Fruit fly (Drosophila melanogaster) whole organism, embryonic: ENCODE data around the gene CG10431.

Experiments used
- CG10654 ChIP-seq: fragments of 200-800 bp; sonication (Bioruptor generic); optimal IDR thresholded peaks from 2 replicates; lab custom pipeline; 2016; ENCODE audit warnings: missing biosample characterization, missing genetic modification characterization
- CG11504 ChIP-seq: fragments of 200-800 bp; sonication (Bioruptor generic); optimal IDR thresholded peaks from 3 replicates; lab custom pipeline; 2019; ENCODE audit warnings: missing biosample characterization, mild to moderate bottlenecking, missing genetic modification characterization, moderate library complexity
- CG14014 ChIP-seq: fragments of 200-800 bp; sonication (Bioruptor generic); IDR thresholded peaks from 2 replicates; pipeline ENCODE4 v1.3.6; 2022; ENCODE audit warnings: missing biosample characterization, missing genetic modification characterization
- CG14860 ChIP-seq: fragments of 200-800 bp; sonication (Bioruptor generic); IDR thresholded peaks from 3 replicates; pipeline ENCODE4 v1.3.6; 2022; ENCODE audit warnings: missing biosample characterization, missing genetic modification characterization; ENCODE audit not compliant: partially characterized antibody
- CG15073 ChIP-seq: fragments of 200-800 bp; sonication (Bioruptor generic); optimal IDR thresholded peaks from 2 replicates; lab custom pipeline; 2016; ENCODE audit warnings: missing biosample characterization, missing genetic modification characterization
- CG16813 ChIP-seq: fragments of 200-800 bp; sonication (Bioruptor generic); IDR thresholded peaks from 3 replicates; pipeline ENCODE4 v1.3.6; 2022; ENCODE audit warnings: missing biosample characterization, missing genetic modification characterization; ENCODE audit not compliant: partially characterized antibody
- CG17802 ChIP-seq: fragments of 200-800 bp; sonication (Bioruptor generic); optimal IDR thresholded peaks from 2 replicates; lab custom pipeline; 2018; ENCODE audit warnings: missing biosample characterization, mild to moderate bottlenecking, missing genetic modification characterization, moderate library complexity
- CG1832 ChIP-seq: fragments of 200-800 bp; sonication (Bioruptor generic); optimal IDR thresholded peaks from 2 replicates; lab custom pipeline; 2017; ENCODE audit warnings: missing biosample characterization, mild to moderate bottlenecking, missing genetic modification characterization, inconsistent platforms
- CG18619 ChIP-seq: fragments of 200-800 bp; sonication (Bioruptor generic); optimal IDR thresholded peaks from 3 replicates; lab custom pipeline; 2017; ENCODE audit warnings: missing biosample characterization, mild to moderate bottlenecking, missing genetic modification characterization
- CG31224 ChIP-seq: fragments of 200-800 bp; sonication (Bioruptor generic); IDR thresholded peaks from 2 replicates; pipeline ENCODE4 v1.3.6; 2022; ENCODE audit warnings: missing biosample characterization, missing genetic modification characterization
- CG3407 ChIP-seq: fragments of 200-800 bp; sonication (Bioruptor generic); optimal IDR thresholded peaks from 2 replicates; lab custom pipeline; 2018; ENCODE audit warnings: missing biosample characterization, mild to moderate bottlenecking, missing genetic modification characterization
- CG34422 ChIP-seq: fragments of 200-800 bp; sonication (Bioruptor generic); IDR thresholded peaks from 3 replicates; pipeline ENCODE4 v1.3.6; 2022; ENCODE audit warnings: missing biosample characterization, missing genetic modification characterization
- CG3838 ChIP-seq: fragments of 200-800 bp; sonication (Bioruptor generic); optimal IDR thresholded peaks from 3 replicates; lab custom pipeline; 2016; ENCODE audit warnings: missing biosample characterization, missing genetic modification characterization
- CG4854 ChIP-seq: fragments of 200-800 bp; sonication (Bioruptor generic); optimal IDR thresholded peaks from 2 replicates; lab custom pipeline; 2016; ENCODE audit warnings: missing biosample characterization, missing genetic modification characterization, inconsistent platforms
- CG6689 ChIP-seq: fragments of 200-800 bp; sonication (Bioruptor generic); IDR thresholded peaks from 2 replicates; pipeline ENCODE4 v1.3.6; 2022; ENCODE audit warnings: missing biosample characterization, missing genetic modification characterization
- CG9609 ChIP-seq: fragments of 200-800 bp; sonication (Bioruptor generic); optimal IDR thresholded peaks from 3 replicates; lab custom pipeline; 2016; ENCODE audit warnings: missing biosample characterization, missing genetic modification characterization
- D ChIP-seq, 2 experiments: fragments of 200-800 bp in 1 of 2; fragments of >200 bp in 1 of 2; sonication (Bioruptor generic) in 1 of 2; optimal IDR thresholded peaks; 2 replicates in 1 of 2; 3 replicates in 1 of 2; lab custom pipeline; 2017; ENCODE audit warnings: mild to moderate bottlenecking in 1 of 2, missing biosample characterization in 1 of 2, missing genetic modification characterization in 1 of 2, missing genetic modification reagents in 1 of 2
- D19B ChIP-seq: fragments of 200-800 bp; sonication (Bioruptor generic); optimal IDR thresholded peaks from 2 replicates; lab custom pipeline; 2017; ENCODE audit warnings: missing biosample characterization, mild to moderate bottlenecking, missing genetic modification characterization
- Doc3 ChIP-seq: fragments of 200-800 bp; sonication (Bioruptor generic); IDR thresholded peaks from 3 replicates; pipeline ENCODE4 v1.3.6; 2022; ENCODE audit warnings: missing biosample characterization, missing genetic modification characterization; ENCODE audit not compliant: partially characterized antibody
- Drgx ChIP-seq: fragments of 200-800 bp; sonication (Bioruptor generic); IDR thresholded peaks from 2 replicates; pipeline ENCODE4 v1.3.6; 2022; ENCODE audit warnings: missing biosample characterization, missing genetic modification characterization
- Fer3 ChIP-seq: fragments of 200-800 bp; sonication (Bioruptor generic); optimal IDR thresholded peaks from 2 replicates; lab custom pipeline; 2018; ENCODE audit warnings: missing biosample characterization, mild to moderate bottlenecking, missing genetic modification characterization, moderate library complexity
- HLH3B ChIP-seq: fragments of 200-800 bp; sonication (Bioruptor generic); IDR thresholded peaks from 2 replicates; pipeline ENCODE4 v1.3.6; 2022; ENCODE audit warnings: missing biosample characterization, missing genetic modification characterization
- HLH4C ChIP-seq: fragments of 200-800 bp; sonication (Bioruptor generic); IDR thresholded peaks from 3 replicates; pipeline ENCODE4 v1.3.6; 2022; ENCODE audit warnings: missing biosample characterization, missing genetic modification characterization; ENCODE audit not compliant: partially characterized antibody
- Lhr ChIP-seq: fragments of 200-800 bp; sonication (Bioruptor generic); optimal IDR thresholded peaks from 3 replicates; lab custom pipeline; 2017; ENCODE audit warnings: mild to moderate bottlenecking, missing biosample characterization, missing genetic modification reagents, missing genetic modification characterization
- MBD-R2 ChIP-seq: fragments of 200-800 bp; sonication (Bioruptor generic); IDR thresholded peaks from 2 replicates; pipeline ENCODE4 v1.3.6; 2022; ENCODE audit warnings: missing biosample characterization, missing genetic modification characterization
- Med ChIP-seq: fragments of 200-800 bp; sonication (Bioruptor generic); peaks from one replicate; lab custom pipeline; 2016; ENCODE audit warnings: missing biosample characterization, missing genetic modification characterization, mild to moderate bottlenecking, inconsistent platforms, moderate library complexity
- NFAT ChIP-seq: fragments of 200-800 bp; sonication (Bioruptor generic); IDR thresholded peaks from 2 replicates; pipeline ENCODE4 v1.3.6; 2022; ENCODE audit warnings: missing biosample characterization, missing genetic modification characterization
- NK7.1 ChIP-seq: fragments of 200-800 bp; sonication (Bioruptor generic); optimal IDR thresholded peaks from 3 replicates; lab custom pipeline; 2016; ENCODE audit warnings: missing biosample characterization, missing genetic modification characterization
- Scr ChIP-seq: fragments of 200-800 bp; sonication (Bioruptor generic); IDR thresholded peaks from 2 replicates; pipeline ENCODE4 v1.3.6; 2022; ENCODE audit warnings: missing biosample characterization, missing genetic modification characterization; ENCODE audit not compliant: partially characterized antibody
- Sin3A ChIP-seq: fragments of >200 bp; optimal IDR thresholded peaks from 2 replicates; lab custom pipeline; 2018
- Stat92E ChIP-seq, 3 experiments: fragments of >200 bp in 2 of 3; fragments of 200-800 bp in 1 of 3; sonication (Bioruptor generic) in 1 of 3; optimal IDR thresholded peaks; 2 replicates each; lab custom pipeline; 2017 to 2019; ENCODE audit warnings: missing biosample characterization in 3 of 3, missing genetic modification characterization in 3 of 3, mild to moderate bottlenecking in 1 of 3, moderate library complexity in 1 of 3
- az2 ChIP-seq: fragments of 200-800 bp; sonication (Bioruptor generic); optimal IDR thresholded peaks from 3 replicates; lab custom pipeline; 2016; ENCODE audit warnings: missing biosample characterization, missing genetic modification characterization
- bab2 ChIP-seq: fragments of 200-800 bp; sonication (Bioruptor generic); optimal IDR thresholded peaks from 2 replicates; lab custom pipeline; 2016; ENCODE audit warnings: missing biosample characterization, missing genetic modification characterization
- cato ChIP-seq: fragments of 200-800 bp; sonication (Bioruptor generic); optimal IDR thresholded peaks from 2 replicates; lab custom pipeline; 2016; ENCODE audit warnings: missing biosample characterization, missing genetic modification characterization, borderline replicate concordance
- chinmo ChIP-seq: fragments of 200-800 bp; sonication (Bioruptor generic); IDR thresholded peaks from 4 replicates; pipeline ENCODE4 v1.3.6; 2022; ENCODE audit warnings: missing biosample characterization, missing genetic modification characterization; ENCODE audit not compliant: partially characterized antibody
- chn ChIP-seq: fragments of 200-800 bp; sonication (Bioruptor generic); optimal IDR thresholded peaks from 2 replicates; lab custom pipeline; 2016; ENCODE audit warnings: missing biosample characterization, missing genetic modification characterization
- crol ChIP-seq: fragments of 200-800 bp; sonication (Bioruptor generic); IDR thresholded peaks from 2 replicates; pipeline ENCODE4 v1.3.6; 2022; ENCODE audit warnings: missing biosample characterization, missing genetic modification characterization
- dati ChIP-seq: fragments of 200-800 bp; sonication (Bioruptor generic); IDR thresholded peaks from 2 replicates; pipeline ENCODE4 v1.3.6; 2022; ENCODE audit warnings: missing biosample characterization, missing genetic modification characterization
- fu2 ChIP-seq: fragments of 200-800 bp; sonication (Bioruptor generic); optimal IDR thresholded peaks from 2 replicates; lab custom pipeline; 2016; ENCODE audit warnings: missing biosample characterization, missing genetic modification characterization
- gce ChIP-seq: fragments of 200-800 bp; sonication (Bioruptor generic); IDR thresholded peaks from 3 replicates; pipeline ENCODE4 v1.3.6; 2022; ENCODE audit warnings: missing biosample characterization, missing genetic modification characterization
- inv ChIP-seq: fragments of 200-800 bp; sonication (Bioruptor generic); IDR thresholded peaks from 2 replicates; pipeline ENCODE4 v1.3.6; 2022; ENCODE audit warnings: missing biosample characterization, missing genetic modification characterization; ENCODE audit not compliant: partially characterized antibody
- lab ChIP-seq: fragments of 200-800 bp; sonication (Bioruptor generic); optimal IDR thresholded peaks from 3 replicates; lab custom pipeline; 2017; ENCODE audit warnings: missing biosample characterization, missing genetic modification characterization, mild to moderate bottlenecking, moderate library complexity, missing genetic modification reagents
- lilli ChIP-seq: fragments of 200-800 bp; sonication (Bioruptor generic); optimal IDR thresholded peaks from 3 replicates; lab custom pipeline; 2016; ENCODE audit warnings: missing biosample characterization, missing genetic modification characterization
- pfk ChIP-seq: fragments of 200-800 bp; sonication (Bioruptor generic); optimal IDR thresholded peaks from 2 replicates; lab custom pipeline; 2018; ENCODE audit warnings: missing biosample characterization, mild to moderate bottlenecking, missing genetic modification characterization, moderate library complexity
- repo ChIP-seq: fragments of 200-800 bp; sonication (Bioruptor generic); optimal IDR thresholded peaks from 2 replicates; lab custom pipeline; 2016; ENCODE audit warnings: missing biosample characterization, missing genetic modification characterization
- slbo ChIP-seq: fragments of 200-800 bp; sonication (Bioruptor generic); IDR thresholded peaks from 2 replicates; pipeline ENCODE4 v1.3.6; 2022; ENCODE audit warnings: missing biosample characterization, missing genetic modification characterization
- stwl ChIP-seq: fragments of 200-800 bp; sonication (Bioruptor generic); optimal IDR thresholded peaks from 3 replicates; lab custom pipeline; 2018; ENCODE audit warnings: missing biosample characterization, mild to moderate bottlenecking, missing genetic modification characterization, moderate library complexity
- unc-4 ChIP-seq: fragments of 200-800 bp; sonication (Bioruptor generic); IDR thresholded peaks from 2 replicates; pipeline ENCODE4 v1.3.6; 2022; ENCODE audit warnings: missing biosample characterization, missing genetic modification characterization; ENCODE audit not compliant: partially characterized antibody
- unpg ChIP-seq: fragments of 200-800 bp; sonication (Bioruptor generic); optimal IDR thresholded peaks from 3 replicates; lab custom pipeline; 2018; ENCODE audit warnings: missing biosample characterization, mild to moderate bottlenecking, missing genetic modification characterization, moderate library complexity

The CG10431 gene

dm6 chr2L:18947515-18947998, 27.0 kb upstream of the CG10431 start (continued):
- peak; percentile 65 for TF ChIP-seq Lhr (GFP tag; lab: Kevin White, UChicago)
- no peak for TF ChIP-seq repo
- TF ChIP-seq Fer3 (tag; lab: Kevin White, UChicago): no peak
- TF ChIP-seq CG3838 (GFP tag; lab: Kevin White, UChicago): peak; percentile 92
- TF ChIP-seq CG34422 (GFP tag; lab: Robert Waterston, UW): no peak
- TF ChIP-seq unc-4 (GFP tag; lab: Robert Waterston, UW): 0 out of 2 replicates have a peak, but pooled peaks have one; percentile 22
- TF ChIP-seq CG10654: no peak
- peak; percentile 37 for TF ChIP-seq Scr (GFP tag; lab: Robert Waterston, UW)
- no peak for TF ChIP-seq CG15073
- TF ChIP-seq NK7.1 (GFP tag; lab: Kevin White, UChicago): no peak
- no peak for TF ChIP-seq fu2 (GFP tag; lab: Kevin White, UChicago)
- no peak for TF ChIP-seq unpg
- TF ChIP-seq CG3407 (GFP tag; lab: Kevin White, UChicago): no peak
- TF ChIP-seq Sin3A: no peak
- TF ChIP-seq CG1832: peak; percentile 95
- TF ChIP-seq CG6689: no peak
- TF ChIP-seq Stat92E (GFP tag; optimal IDR thresholded peaks at IDR 0.05; lab: Kevin White, UChicago): peak in 1 of 3 experiments; percentile 46
- no peak for TF ChIP-seq bab2
- TF ChIP-seq CG14014 (GFP tag; lab: Robert Waterston, UW): no peak
- no peak for TF ChIP-seq CG17802
- no peak for TF ChIP-seq D19B (GFP tag; lab: Kevin White, UChicago)
- TF ChIP-seq CG18619 (GFP tag; lab: Kevin White, UChicago): no peak
- TF ChIP-seq CG9609 (GFP tag; lab: Kevin White, UChicago): no peak
- 0 out of 2 replicates have a peak, but pooled peaks have one; percentile 47 for TF ChIP-seq crol
- TF ChIP-seq Drgx (GFP tag; lab: Robert Waterston, UW): no peak
- TF ChIP-seq lilli (GFP tag; lab: Kevin White, UChicago): no peak
- peak; percentile 95 for TF ChIP-seq pfk (GFP tag; lab: Kevin White, UChicago)
- TF ChIP-seq CG4854: no peak
- peak; percentile 3 for TF ChIP-seq stwl (tag; lab: Kevin White, UChicago)
- TF ChIP-seq lab (GFP tag; lab: Kevin White, UChicago): no peak
- peak; percentile 37 for TF ChIP-seq chn
- TF ChIP-seq slbo: no peak; the same call in 1 of the 2 replicates
- no peak for TF ChIP-seq HLH3B (GFP tag; lab: Robert Waterston, UW)
- TF ChIP-seq inv (GFP tag; lab: Robert Waterston, UW): peak; percentile 34; the same call in 1 of the 2 replicates
- TF ChIP-seq dati: no peak
- TF ChIP-seq CG14860: peak; percentile 29; the same call in 1 of the 3 replicates
- TF ChIP-seq Med (GFP tag; lab: Kevin White, UChicago): peak; percentile 37
- TF ChIP-seq MBD-R2 (GFP tag; lab: Robert Waterston, UW): no peak
- no peak for TF ChIP-seq az2 (GFP tag; lab: Kevin White, UChicago)
- TF ChIP-seq chinmo: no peak
- TF ChIP-seq NFAT (GFP tag; lab: Robert Waterston, UW): peak; percentile 21; the same call in 1 of the 2 replicates
- TF ChIP-seq Doc3 (GFP tag; lab: Robert Waterston, UW): peak; percentile 47; the same call in 1 of the 3 replicates
- TF ChIP-seq gce (GFP tag; lab: Robert Waterston, UW): no peak
- TF ChIP-seq cato (GFP tag; lab: Kevin White, UChicago): no peak
- TF ChIP-seq CG31224 (GFP tag; lab: Robert Waterston, UW): peak; percentile 97
- 0 out of 3 replicates have a peak, but pooled peaks have one; percentile 46 for TF ChIP-seq HLH4C
- peak; percentile 93 for TF ChIP-seq D (optimal IDR thresholded peaks at IDR 0.05; lab: Kevin White, UChicago)
- no peak for TF ChIP-seq D (GFP tag; optimal IDR thresholded peaks at IDR 0.05; lab: Kevin White, UChicago)
- TF ChIP-seq CG16813: peak; percentile 38; the same call in 1 of the 3 replicates
- peak; percentile 99 for TF ChIP-seq CG11504 (tag; lab: Kevin White, UChicago)
